Fruit fly (Drosophila melanogaster) whole organism, wandering third instar larva: ENCODE results near the gene AP-2alpha.

Source experiments
- Abd-B ChIP-seq: fragments of >200 bp; optimal IDR thresholded peaks from 2 replicates; lab custom pipeline; 2017; ENCODE audit warnings: missing biosample characterization, missing genetic modification characterization
- CG32264 ChIP-seq: fragments of 200-800 bp; sonication (Bioruptor generic); optimal IDR thresholded peaks from 2 replicates; lab custom pipeline; 2016; ENCODE audit warnings: missing biosample characterization, missing genetic modification characterization
- CG9705 ChIP-seq: fragments of 200-800 bp; sonication (Bioruptor generic); optimal IDR thresholded peaks from 2 replicates; lab custom pipeline; 2018; ENCODE audit warnings: missing biosample characterization, mild to moderate bottlenecking, missing genetic modification characterization
- CrebA ChIP-seq: fragments of 200-800 bp; sonication (Bioruptor generic); optimal IDR thresholded peaks from 2 replicates; lab custom pipeline; 2016; ENCODE audit warnings: missing biosample characterization, mild to moderate bottlenecking, missing genetic modification characterization, borderline replicate concordance
- Dfd ChIP-seq: fragments of >200 bp; optimal IDR thresholded peaks from 2 replicates; lab custom pipeline; 2017; ENCODE audit warnings: missing biosample characterization, missing genetic modification characterization
- Dif ChIP-seq: fragments of 200-275, 200-300 bp; sonication (Bioruptor generic); optimal IDR thresholded peaks from 2 replicates; lab custom pipeline; 2018; ENCODE audit warnings: missing biosample characterization, missing genetic modification characterization; ENCODE audit not compliant: partially characterized antibody
- GATAd ChIP-seq: sonication (Bioruptor generic); optimal IDR thresholded peaks from 2 replicates; lab custom pipeline; 2016; ENCODE audit warnings: missing biosample characterization, missing genetic modification characterization
- HLH106 ChIP-seq: fragments of 200-800 bp; optimal IDR thresholded peaks from 3 replicates; lab custom pipeline; 2019; ENCODE audit warnings: missing biosample characterization, mild to moderate bottlenecking, missing genetic modification characterization, moderate library complexity
- Hnf4 ChIP-seq: fragments of 200-800 bp; sonication (Bioruptor generic); optimal IDR thresholded peaks from 2 replicates; lab custom pipeline; 2016; ENCODE audit warnings: missing biosample characterization, mild to moderate bottlenecking, missing genetic modification characterization
- Hr78 ChIP-seq: fragments of >200 bp; optimal IDR thresholded peaks from 2 replicates; lab custom pipeline; 2017; ENCODE audit warnings: missing biosample characterization, missing genetic modification characterization
- Hr83 ChIP-seq: fragments of 200-300 bp; sonication (Bioruptor generic); optimal IDR thresholded peaks from 2 replicates; lab custom pipeline; 2016; ENCODE audit warnings: missing biosample characterization, mild to moderate bottlenecking, missing genetic modification characterization, moderate library complexity; ENCODE audit not compliant: poor library complexity, severe bottlenecking
- Jra ChIP-seq: sonication (Bioruptor generic); optimal IDR thresholded peaks from 2 replicates; lab custom pipeline; 2016; ENCODE audit warnings: missing biosample characterization, missing genetic modification characterization
- Mio ChIP-seq: sonication (Bioruptor generic); optimal IDR thresholded peaks from 2 replicates; lab custom pipeline; 2016; ENCODE audit warnings: missing biosample characterization, missing genetic modification characterization
- Myc ChIP-seq: fragments of >200 bp; optimal IDR thresholded peaks from 2 replicates; lab custom pipeline; 2017
- N ChIP-seq: fragments of >200 bp; optimal IDR thresholded peaks from 2 replicates; lab custom pipeline; 2018; ENCODE audit warnings: missing biosample characterization, missing external identifiers, missing genetic modification characterization
- OdsH ChIP-seq: fragments of 200-800 bp; sonication (Bioruptor generic); optimal IDR thresholded peaks from 2 replicates; lab custom pipeline; 2016; ENCODE audit warnings: missing biosample characterization, mild to moderate bottlenecking, missing genetic modification characterization
- Rel ChIP-seq, 2 experiments: fragments of 200-800 bp; sonication (Bioruptor generic) in 1 of 2; optimal IDR thresholded peaks; 2 replicates in 1 of 2; 3 replicates in 1 of 2; lab custom pipeline; 2016 to 2019; ENCODE audit warnings: mild to moderate bottlenecking in 2 of 2, missing biosample characterization in 2 of 2, missing genetic modification characterization in 2 of 2, moderate library complexity in 1 of 2
- Sp1 ChIP-seq: fragments of 200-800 bp; sonication (Bioruptor generic); optimal IDR thresholded peaks from 3 replicates; lab custom pipeline; 2019; ENCODE audit warnings: missing biosample characterization, mild to moderate bottlenecking, missing genetic modification characterization, moderate library complexity
- Vsx2 ChIP-seq: fragments of 200-300, 225-300 bp; sonication (Bioruptor generic); optimal IDR thresholded peaks from 2 replicates; lab custom pipeline; 2018; ENCODE audit warnings: missing biosample characterization, missing genetic modification characterization; ENCODE audit not compliant: partially characterized antibody
- br ChIP-seq: fragments of 200-800 bp; sonication (Bioruptor generic); optimal IDR thresholded peaks from 2 replicates; lab custom pipeline; 2016; ENCODE audit warnings: missing biosample characterization, missing genetic modification characterization
- brk ChIP-seq: fragments of 200-800 bp; sonication (Bioruptor generic); optimal IDR thresholded peaks from 2 replicates; lab custom pipeline; 2016; ENCODE audit warnings: missing biosample characterization, mild to moderate bottlenecking, missing genetic modification characterization
- dl ChIP-seq, 2 experiments: fragments of 175-275, 200-275 bp in 1 of 2; fragments of 200-275 bp in 1 of 2; sonication (Bioruptor generic); optimal IDR thresholded peaks; lab custom pipeline; 2018; ENCODE audit warnings: mild to moderate bottlenecking in 2 of 2, missing biosample characterization in 2 of 2, missing genetic modification characterization in 2 of 2, moderate library complexity in 2 of 2; ENCODE audit not compliant: partially characterized antibody in 2 of 2, insufficient read depth in 1 of 2
- dmrt93B ChIP-seq: fragments of 200-800 bp; sonication (Bioruptor generic); optimal IDR thresholded peaks from 2 replicates; lab custom pipeline; 2018; ENCODE audit warnings: missing biosample characterization, mild to moderate bottlenecking, missing genetic modification characterization
- dsf ChIP-seq: sonication (Bioruptor generic); optimal IDR thresholded peaks from 2 replicates; lab custom pipeline; 2016; ENCODE audit warnings: missing biosample characterization, missing genetic modification characterization, borderline replicate concordance
- ey ChIP-seq: fragments of 200-800 bp; sonication (Bioruptor generic); optimal IDR thresholded peaks from 2 replicates; lab custom pipeline; 2016; ENCODE audit warnings: missing biosample characterization, missing genetic modification characterization
- foxo ChIP-seq, 2 experiments: fragments of 200-800 bp; sonication (Bioruptor generic); optimal IDR thresholded peaks; 2 replicates in 1 of 2; 3 replicates in 1 of 2; lab custom pipeline; 2016 to 2017; ENCODE audit warnings: missing biosample characterization in 2 of 2, missing genetic modification characterization in 2 of 2
- fru ChIP-seq: fragments of 200-800 bp; sonication (Bioruptor generic); optimal IDR thresholded peaks from 3 replicates; lab custom pipeline; 2016; ENCODE audit warnings: missing biosample characterization, mild to moderate bottlenecking, missing genetic modification characterization
- h ChIP-seq: fragments of 200-800 bp; sonication (Bioruptor generic); optimal IDR thresholded peaks from 3 replicates; lab custom pipeline; 2016; ENCODE audit warnings: missing biosample characterization, mild to moderate bottlenecking, missing genetic modification characterization
- jim ChIP-seq: fragments of 175-275, 200-325 bp; sonication (Bioruptor generic); optimal IDR thresholded peaks from 2 replicates; lab custom pipeline; 2016; ENCODE audit warnings: missing biosample characterization, mild to moderate bottlenecking, missing genetic modification characterization
- lola ChIP-seq: fragments of >200 bp; optimal IDR thresholded peaks from 2 replicates; lab custom pipeline; 2017; ENCODE audit warnings: missing biosample characterization, missing genetic modification characterization
- psq ChIP-seq: fragments of 200-800 bp; sonication (Bioruptor generic); optimal IDR thresholded peaks from 3 replicates; lab custom pipeline; 2017; ENCODE audit warnings: missing biosample characterization, mild to moderate bottlenecking, missing genetic modification characterization, moderate library complexity
- rgr ChIP-seq: fragments of 200-800 bp; sonication (Bioruptor generic); optimal IDR thresholded peaks from 3 replicates; lab custom pipeline; 2016; ENCODE audit warnings: missing biosample characterization, mild to moderate bottlenecking, missing genetic modification characterization
- sage ChIP-seq: fragments of 200-800 bp; sonication (Bioruptor generic); optimal IDR thresholded peaks from 2 replicates; lab custom pipeline; 2016; ENCODE audit warnings: missing biosample characterization, mild to moderate bottlenecking, missing genetic modification characterization
- sv ChIP-seq: fragments of 200-800 bp; sonication (Bioruptor generic); optimal IDR thresholded peaks from 3 replicates; lab custom pipeline; 2016; ENCODE audit warnings: missing biosample characterization, missing genetic modification characterization
- woc ChIP-seq: sonication (Bioruptor generic); optimal IDR thresholded peaks from 2 replicates; lab custom pipeline; 2016; ENCODE audit warnings: missing biosample characterization, mild to moderate bottlenecking, missing genetic modification characterization

The AP-2alpha gene

DNA sequence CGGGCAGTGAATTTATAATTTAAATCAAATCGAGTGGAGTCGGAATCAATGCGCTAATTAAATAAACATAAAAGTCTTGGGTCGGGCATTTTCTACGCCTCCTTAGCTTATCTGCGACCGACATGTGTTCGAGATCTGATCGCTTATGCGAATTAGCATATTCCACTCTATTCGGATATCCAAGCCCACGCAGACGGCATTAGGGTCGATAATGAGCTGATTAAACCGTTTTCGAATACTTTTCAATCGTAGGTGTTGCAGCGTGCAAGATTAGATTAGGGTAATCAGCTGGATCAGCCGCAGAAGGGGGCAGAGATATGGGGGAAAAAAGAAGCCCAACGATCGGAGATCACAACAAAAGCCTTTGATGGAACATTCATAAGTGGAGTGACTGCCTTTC lies 24.1 kb downstream of the AP-2alpha start:
- no peak for TF ChIP-seq Hr78 (GFP tag; lab: Kevin White, UChicago)
- no peak for TF ChIP-seq OdsH (GFP tag; lab: Kevin White, UChicago)
- TF ChIP-seq N (GFP tag; lab: Kevin White, UChicago), result no peak
- no peak for TF ChIP-seq jim (GFP tag; lab: Kevin White, UChicago)
- no peak for TF ChIP-seq CG32264 (GFP tag; lab: Kevin White, UChicago)
- TF ChIP-seq Abd-B (GFP tag; lab: Kevin White, UChicago), result no peak
- no peak for TF ChIP-seq Hr83 (GFP tag; lab: Kevin White, UChicago)
- TF ChIP-seq CG9705 (GFP tag; lab: Kevin White, UChicago), result no peak
- TF ChIP-seq h (GFP tag; lab: Kevin White, UChicago), result no peak
- no peak for TF ChIP-seq Dif
- TF ChIP-seq psq (GFP tag; lab: Kevin White, UChicago), result no peak
- TF ChIP-seq brk (GFP tag; lab: Kevin White, UChicago), result no peak
- TF ChIP-seq CrebA (GFP tag; lab: Kevin White, UChicago), result no peak
- no peak for TF ChIP-seq rgr (GFP tag; lab: Kevin White, UChicago)
- TF ChIP-seq sv (GFP tag; lab: Kevin White, UChicago), result no peak
- TF ChIP-seq Dfd, result no peak
- TF ChIP-seq Jra (GFP tag; lab: Kevin White, UChicago), result no peak
- no peak for TF ChIP-seq Vsx2 (GFP tag; lab: Kevin White, UChicago)
- TF ChIP-seq Mio, result no peak
- no peak for TF ChIP-seq foxo (GFP tag; optimal IDR thresholded peaks at IDR 0.05; lab: Kevin White, UChicago)

DNA sequence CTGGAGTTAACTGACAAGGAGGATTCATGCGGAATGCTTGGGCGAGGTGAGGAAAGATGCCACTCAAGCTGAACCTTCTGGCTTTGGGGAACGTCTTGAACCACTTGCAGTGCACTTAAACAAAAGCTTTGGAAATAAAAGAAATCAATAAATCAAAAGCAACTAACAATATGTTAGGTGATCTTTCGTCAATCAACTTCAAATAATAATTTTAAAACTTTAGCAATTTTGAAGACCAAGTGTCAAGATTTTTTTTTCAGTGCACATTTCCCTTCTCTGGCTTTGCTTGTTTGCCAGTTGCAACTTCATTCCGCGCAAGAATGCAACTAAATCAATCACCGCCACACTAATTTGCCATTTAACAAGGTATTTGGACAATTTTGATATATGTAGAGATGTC lies 31.8 kb downstream of the AP-2alpha start:
- TF ChIP-seq brk (GFP tag; lab: Kevin White, UChicago), result peak; percentile 64
- peak; percentile 55 for TF ChIP-seq Sp1
- no peak for TF ChIP-seq Mio
- TF ChIP-seq Jra (GFP tag; lab: Kevin White, UChicago), result peak; percentile 19
- TF ChIP-seq CG32264 (GFP tag; lab: Kevin White, UChicago), result no peak
- TF ChIP-seq CrebA (GFP tag; lab: Kevin White, UChicago), result no peak
- TF ChIP-seq HLH106 (tag; lab: Kevin White, UChicago), result peak; percentile 62
- TF ChIP-seq rgr (GFP tag; lab: Kevin White, UChicago), result peak; percentile 67
- TF ChIP-seq Hnf4, result peak; percentile 67
- TF ChIP-seq Hr83 (GFP tag; lab: Kevin White, UChicago), result no peak
- TF ChIP-seq dmrt93B, result peak; percentile 5
- TF ChIP-seq dsf (GFP tag; lab: Kevin White, UChicago), result no peak
- TF ChIP-seq GATAd (GFP tag; lab: Kevin White, UChicago), result no peak
- peak; percentile 36 for TF ChIP-seq woc (GFP tag; lab: Kevin White, UChicago)
- TF ChIP-seq lola (GFP tag; lab: Kevin White, UChicago), result no peak
- TF ChIP-seq psq (GFP tag; lab: Kevin White, UChicago), result peak; percentile 43
- TF ChIP-seq Dif, result no peak
- TF ChIP-seq jim (GFP tag; lab: Kevin White, UChicago), result no peak
- TF ChIP-seq fru (GFP tag; lab: Kevin White, UChicago), result peak; percentile 69
- peak; percentile 72 for TF ChIP-seq h (GFP tag; lab: Kevin White, UChicago)
- no peak for TF ChIP-seq dl (GFP tag; optimal IDR thresholded peaks at IDR 0.05; lab: Kevin White, UChicago; ENCODE audit: insufficient read depth in 1 of 2, partially characterized antibody in 2 of 2)
- TF ChIP-seq CG9705 (GFP tag; lab: Kevin White, UChicago), result no peak
- TF ChIP-seq OdsH (GFP tag; lab: Kevin White, UChicago), result peak; percentile 57
- TF ChIP-seq foxo (GFP tag; optimal IDR thresholded peaks at IDR 0.05; lab: Kevin White, UChicago), result peak in 1 of 2 experiments; percentile 70
- peak; percentile 70 for TF ChIP-seq br (GFP tag; lab: Kevin White, UChicago)
- TF ChIP-seq ey (GFP tag; lab: Kevin White, UChicago), result peak; percentile 63
- TF ChIP-seq Rel (GFP tag; optimal IDR thresholded peaks at IDR 0.05; lab: Kevin White, UChicago), result no peak
- peak; percentile 1 for TF ChIP-seq Rel (tag; optimal IDR thresholded peaks at IDR 0.05; lab: Kevin White, UChicago)
- TF ChIP-seq sage (GFP tag; lab: Kevin White, UChicago), result peak; percentile 12
- no peak for TF ChIP-seq Myc (lab: Kevin White, UChicago)
